Fruit fly (Drosophila melanogaster) whole organism, adult: ENCODE data around the gene CG10184.

Source experiments
- CG14711 ChIP-seq: fragments of 200-800 bp; sonication (Bioruptor generic); optimal IDR thresholded peaks from 2 replicates; lab custom pipeline; 2018; ENCODE audit warnings: missing biosample characterization, mild to moderate bottlenecking, missing genetic modification characterization, moderate library complexity
- CG1620 ChIP-seq: fragments of 200-800 bp; sonication (Bioruptor generic); optimal IDR thresholded peaks from 2 replicates; lab custom pipeline; 2016; ENCODE audit warnings: missing biosample characterization, missing genetic modification characterization
- CG33017 ChIP-seq: fragments of 200-800 bp; sonication (Bioruptor generic); optimal IDR thresholded peaks from 2 replicates; lab custom pipeline; 2018; ENCODE audit warnings: missing biosample characterization, mild to moderate bottlenecking, missing genetic modification characterization, moderate library complexity
- CG5204 ChIP-seq: fragments of 200-800 bp; sonication (Bioruptor generic); optimal IDR thresholded peaks from 2 replicates; lab custom pipeline; 2016; ENCODE audit warnings: missing biosample characterization, missing genetic modification characterization
- CG7045 ChIP-seq: fragments of 200-800 bp; sonication (Bioruptor generic); optimal IDR thresholded peaks from 2 replicates; lab custom pipeline; 2017; ENCODE audit warnings: missing biosample characterization, mild to moderate bottlenecking, missing genetic modification characterization
- CG7101 ChIP-seq: fragments of 200-800 bp; sonication (Bioruptor generic); optimal IDR thresholded peaks from 2 replicates; lab custom pipeline; 2018; ENCODE audit warnings: missing biosample characterization, mild to moderate bottlenecking, missing genetic modification characterization, moderate library complexity
- Clk ChIP-seq: fragments of 200-800 bp; sonication (Bioruptor generic); optimal IDR thresholded peaks from 2 replicates; lab custom pipeline; 2017; ENCODE audit warnings: missing biosample characterization, missing genetic modification characterization
- Crg-1 ChIP-seq: fragments of 200-800 bp; sonication (Bioruptor generic); optimal IDR thresholded peaks from 2 replicates; lab custom pipeline; 2016; ENCODE audit warnings: missing biosample characterization, missing genetic modification characterization
- Hr96 ChIP-seq: fragments of 200-800 bp; sonication (Bioruptor generic); optimal IDR thresholded peaks from 2 replicates; lab custom pipeline; 2016; ENCODE audit warnings: missing biosample characterization, missing genetic modification characterization
- cic ChIP-seq: fragments of 200-800 bp; sonication (Bioruptor generic); optimal IDR thresholded peaks from 2 replicates; lab custom pipeline; 2017; ENCODE audit warnings: missing biosample characterization, mild to moderate bottlenecking, missing genetic modification characterization, moderate library complexity
- pad ChIP-seq: fragments of 200-800 bp; sonication (Bioruptor generic); optimal IDR thresholded peaks from 3 replicates; lab custom pipeline; 2017; ENCODE audit warnings: missing biosample characterization, missing genetic modification characterization, mild to moderate bottlenecking, moderate library complexity, missing genetic modification reagents
- tj ChIP-seq: fragments of 200-800 bp; sonication (Bioruptor generic); optimal IDR thresholded peaks from 3 replicates; lab custom pipeline; 2017; ENCODE audit warnings: missing biosample characterization, mild to moderate bottlenecking, missing genetic modification characterization, moderate library complexity

- TF ChIP-seq tj (GFP tag; lab: Kevin White, UChicago) (no peak), CG7101 (tag; lab: Kevin White, UChicago) (no peak), CG1620 (GFP tag; lab: Kevin White, UChicago) (no peak), CG5204 (no peak), CG14711 (tag; lab: Kevin White, UChicago) (no peak), cic (no peak), CG7045 (no peak), CG33017 (no peak), Hr96 (GFP tag; lab: Kevin White, UChicago) (no peak), pad (no peak), Crg-1 (GFP tag; lab: Kevin White, UChicago) (no peak), Clk (GFP tag; lab: Kevin White, UChicago) (no peak)
These were observed 36.1 kb downstream of the CG10184 start for dm6 chr3R:23569195-23569594.
